Worm (Caenorhabditis elegans) whole organism, young adult: ENCODE measurements around the gene ZK856.18.

Experiments used
- ZK185.1 ChIP-seq: sonication (generic microtip); optimal IDR thresholded peaks from 2 replicates; lab custom pipeline; 2016; ENCODE audit warnings: mild to moderate bottlenecking, missing genetic modification characterization, missing compliant biosample characterization; ENCODE audit not compliant: poor library complexity, severe bottlenecking
- ama-1 ChIP-seq, 3 experiments: fragments of 150-350 bp in 1 of 3; sonication (generic microtip) in 2 of 3; optimal IDR thresholded peaks; 2 replicates each; lab custom pipeline; 2014 to 2018; ENCODE audit warnings: missing biosample characterization in 2 of 3, missing genetic modification characterization in 2 of 3, missing genetic modification reagents in 2 of 3
- atf-7 ChIP-seq: sonication (generic microtip); optimal IDR thresholded peaks from 2 replicates; lab custom pipeline; 2017; ENCODE audit warnings: mild to moderate bottlenecking, missing genetic modification characterization, missing compliant biosample characterization
- attf-3 ChIP-seq: fragments of 200-800 bp; sonication (Bioruptor generic); conservative IDR thresholded peaks from 2 replicates; pipeline ENCODE4 v1.3.6; 2022; ENCODE audit warnings: missing genetic modification reagents, missing genetic modification characterization, missing compliant biosample characterization
- ceh-27 ChIP-seq: fragments of 200-800 bp; sonication (Bioruptor generic); optimal IDR thresholded peaks from 2 replicates; lab custom pipeline; 2018; ENCODE audit warnings: mild to moderate bottlenecking, missing genetic modification characterization, moderate library complexity, missing compliant biosample characterization
- dpff-1 ChIP-seq: sonication (generic microtip); optimal IDR thresholded peaks from 2 replicates; lab custom pipeline; 2017; ENCODE audit warnings: mild to moderate bottlenecking, missing genetic modification characterization, missing compliant biosample characterization
- lsl-1 ChIP-seq: fragments of 200-800 bp; sonication (Bioruptor generic); optimal IDR thresholded peaks from 2 replicates; lab custom pipeline; 2018; ENCODE audit warnings: mild to moderate bottlenecking, missing genetic modification characterization, moderate library complexity, missing compliant biosample characterization
- mxl-1 ChIP-seq: sonication (generic microtip); optimal IDR thresholded peaks from 2 replicates; lab custom pipeline; 2016; ENCODE audit warnings: missing genetic modification characterization, missing compliant biosample characterization
- repo-1 ChIP-seq: sonication (generic microtip); optimal IDR thresholded peaks from 2 replicates; lab custom pipeline; 2017; ENCODE audit warnings: mild to moderate bottlenecking, missing genetic modification characterization, missing compliant biosample characterization
- unc-62 ChIP-seq: fragments of 150-350 bp; optimal IDR thresholded peaks from 2 replicates; lab custom pipeline; 2014; ENCODE audit warnings: missing biosample characterization, missing genetic modification reagents, missing genetic modification characterization
- ztf-6 ChIP-seq: fragments of 200-800 bp; sonication (Bioruptor generic); IDR thresholded peaks from 2 replicates; pipeline ENCODE4 v1.3.6; 2022; ENCODE audit warnings: missing genetic modification reagents, missing genetic modification characterization, missing compliant biosample characterization

- TF ChIP-seq ama-1 (optimal IDR thresholded peaks at IDR 0.05; lab: Kevin White, UChicago) (no peak), ama-1 (GFP tag; optimal IDR thresholded peaks at IDR 0.05; lab: Kevin White, UChicago) (no peak), lsl-1 (GFP tag; lab: Kevin White, UChicago) (no peak), unc-62 (no peak), atf-7 (tag; lab: Kevin White, UChicago) (no peak), ZK185.1 (tag; lab: Kevin White, UChicago) (no peak), ztf-6 (GFP tag; lab: Robert Waterston, UW) (no peak), dpff-1 (no peak), ceh-27 (GFP tag; lab: Kevin White, UChicago) (no peak), repo-1 (tag; lab: Kevin White, UChicago) (no peak), mxl-1 (tag; lab: Kevin White, UChicago) (no peak), attf-3 (no peak)
These were observed 26.2 kb upstream of the ZK856.18 start, which contains the start of gene zhit-3 for ce11 chrV:10212027-10212426.
